Worm (Caenorhabditis elegans) whole organism, L2 larva: Measurements from ENCODE around the gene F26D2.14.

Source experiments
- R02D3.7 ChIP-seq: fragments of 150-350 bp; optimal IDR thresholded peaks from 2 replicates; lab custom pipeline; 2014; ENCODE audit warnings: missing biosample characterization, missing genetic modification characterization
- ZK546.5 ChIP-seq: sonication (generic microtip); optimal IDR thresholded peaks from 2 replicates; lab custom pipeline; 2017; ENCODE audit warnings: missing biosample characterization, missing genetic modification characterization
- aly-2 ChIP-seq: fragments of 150-350 bp; optimal IDR thresholded peaks from 2 replicates; lab custom pipeline; 2014; ENCODE audit warnings: missing biosample characterization, missing genetic modification characterization
- egl-27 ChIP-seq: sonication (generic microtip); optimal IDR thresholded peaks from 3 replicates; lab custom pipeline; 2017; ENCODE audit warnings: missing biosample characterization, missing genetic modification reagents, missing genetic modification characterization
- lin-11 ChIP-seq: fragments of 150-350 bp; sonication (generic microtip); optimal IDR thresholded peaks from 2 replicates; lab custom pipeline; 2014; ENCODE audit warnings: missing biosample characterization, missing genetic modification characterization, inconsistent platforms, mixed read lengths
- lin-13 ChIP-seq: fragments of 150-350 bp; optimal IDR thresholded peaks from 2 replicates; lab custom pipeline; 2014; ENCODE audit warnings: missing biosample characterization, missing genetic modification reagents, missing genetic modification characterization
- lin-39 ChIP-seq: fragments of 150-350 bp; optimal IDR thresholded peaks from 2 replicates; lab custom pipeline; 2014; ENCODE audit warnings: missing biosample characterization, missing genetic modification reagents, missing genetic modification characterization
- lsy-2 ChIP-seq, 2 experiments: fragments of 150-350 bp in 1 of 2; sonication (generic microtip) in 1 of 2; optimal IDR thresholded peaks; 2 replicates each; lab custom pipeline; 2014 to 2017; ENCODE audit warnings: missing biosample characterization in 2 of 2, missing genetic modification characterization in 2 of 2
- nhr-12 ChIP-seq: fragments of 150-350 bp; optimal IDR thresholded peaks from 2 replicates; lab custom pipeline; 2014; ENCODE audit warnings: missing biosample characterization, missing genetic modification characterization
- nhr-237 ChIP-seq: fragments of 150-350 bp; optimal IDR thresholded peaks from 2 replicates; lab custom pipeline; 2014; ENCODE audit warnings: missing biosample characterization, missing genetic modification characterization
- nhr-77 ChIP-seq: fragments of 150-350 bp; optimal IDR thresholded peaks from 2 replicates; lab custom pipeline; 2014; ENCODE audit warnings: missing biosample characterization, missing genetic modification characterization
- unc-62 ChIP-seq: fragments of 150-350 bp; optimal IDR thresholded peaks from 2 replicates; lab custom pipeline; 2014; ENCODE audit warnings: missing biosample characterization, missing genetic modification reagents, missing genetic modification characterization

DNA sequence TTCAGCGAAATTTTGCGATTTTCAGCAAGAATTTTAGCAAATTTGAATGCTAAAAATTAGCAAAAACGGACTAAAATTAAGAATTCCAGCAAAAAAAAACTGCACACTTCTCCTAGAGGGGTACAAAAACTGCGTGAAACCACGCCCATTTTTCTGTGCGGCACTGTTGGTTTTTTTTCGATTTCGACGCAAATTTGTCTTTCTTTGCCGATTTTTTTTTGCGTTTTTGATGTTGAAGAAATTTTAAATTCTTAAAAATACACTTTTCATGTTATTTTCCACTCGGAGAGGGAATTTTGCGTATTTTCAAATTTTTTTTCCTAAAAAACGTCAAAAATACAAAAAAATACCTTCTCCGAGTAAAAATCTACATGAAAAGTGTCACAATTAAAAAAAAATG is 31.7 kb upstream of the F26D2.14 start, which contains the start of gene syp-1:
- TF ChIP-seq R02D3.7 (tag; lab: Kevin White, UChicago) (no peak), lin-11 (tag; lab: Kevin White, UChicago) (no peak), unc-62 (GFP tag; lab: Kevin White, UChicago) (no peak), nhr-12 (tag; lab: Kevin White, UChicago) (no peak), egl-27 (tag; lab: Kevin White, UChicago) (no peak), nhr-237 (tag; lab: Kevin White, UChicago) (no peak), ZK546.5 (tag; lab: Kevin White, UChicago) (no peak), nhr-77 (tag; lab: Kevin White, UChicago) (no peak), lin-39 (tag; lab: Kevin White, UChicago) (no peak), lin-13 (GFP tag; lab: Kevin White, UChicago) (no peak), aly-2 (tag; lab: Kevin White, UChicago) (no peak), lsy-2 (tag; optimal IDR thresholded peaks at IDR 0.05; lab: Kevin White, UChicago) (no peak)
